Fruit fly (Drosophila melanogaster): ENCODE data around the gene CG42699.

DNA sequence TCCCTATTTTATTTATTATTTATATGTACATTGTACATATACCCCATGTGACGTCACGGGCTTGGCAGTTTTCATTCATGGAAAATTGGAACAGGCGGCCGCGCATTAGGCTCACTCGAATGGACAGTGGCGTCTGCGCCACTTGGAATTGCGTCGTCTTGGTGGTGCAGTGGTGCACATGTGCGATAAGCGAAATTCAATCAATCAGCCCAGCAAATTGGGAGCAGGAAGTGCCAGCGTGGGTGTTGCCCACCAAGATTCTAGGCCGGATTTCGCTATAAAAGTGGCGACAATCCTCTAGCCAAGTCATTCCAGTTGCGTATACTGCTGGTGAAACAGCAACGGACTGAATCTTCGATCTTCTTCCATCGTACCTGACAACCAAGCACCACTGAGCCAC lies 27.5 kb downstream of the CG42699 start, which contains the start of gene CG12239:
- no peak for TF ChIP-seq CG8478 (optimal IDR thresholded peaks at IDR 0.05)
- TF ChIP-seq psq (optimal IDR thresholded peaks at IDR 0.05), result no peak
- no peak for TF ChIP-seq Dll (optimal IDR thresholded peaks at IDR 0.05)
- TF ChIP-seq usp (GFP tag; optimal IDR thresholded peaks at IDR 0.05), result no peak
